Worm (Caenorhabditis elegans) whole organism, L3 larva: ENCODE results near the gene Y54G11A.4.
"Not testable (repeated sequence)": the region's sequence is repeated elsewhere in the genome, so short reads cannot be mapped to it uniquely, and the experiment has no call there.

Experiments used
- R02D3.7 ChIP-seq: fragments of 150-350 bp; optimal IDR thresholded peaks from 2 replicates; lab custom pipeline; 2014; ENCODE audit warnings: missing biosample characterization, missing genetic modification characterization
- ZK546.5 ChIP-seq: sonication (generic microtip); optimal IDR thresholded peaks from 2 replicates; lab custom pipeline; 2017; ENCODE audit warnings: missing biosample characterization, missing genetic modification characterization
- aly-2 ChIP-seq: fragments of 150-350 bp; optimal IDR thresholded peaks from 2 replicates; lab custom pipeline; 2014; ENCODE audit warnings: missing biosample characterization, missing genetic modification characterization
- ama-1 ChIP-seq: fragments of 150-350 bp; optimal IDR thresholded peaks from 2 replicates; lab custom pipeline; 2018
- ceh-28 ChIP-seq: fragments of 150-350 bp; optimal IDR thresholded peaks from 2 replicates; lab custom pipeline; 2014; ENCODE audit warnings: missing biosample characterization, missing genetic modification reagents, missing genetic modification characterization
- egl-27 ChIP-seq: sonication (generic microtip); optimal IDR thresholded peaks from 4 replicates; lab custom pipeline; 2017; ENCODE audit warnings: missing biosample characterization, missing genetic modification reagents, missing genetic modification characterization
- elt-3 ChIP-seq, 3 experiments: fragments of 150-350 bp in 1 of 3; sonication (generic microtip) in 2 of 3; optimal IDR thresholded peaks; 2 replicates in 2 of 3; 4 replicates in 1 of 3; lab custom pipeline; 2014 to 2017; ENCODE audit warnings: missing biosample characterization in 3 of 3, missing genetic modification characterization in 3 of 3
- fkh-2 ChIP-seq: fragments of 150-350 bp; optimal IDR thresholded peaks from 2 replicates; lab custom pipeline; 2014; ENCODE audit warnings: missing biosample characterization, missing genetic modification reagents, missing genetic modification characterization
- lin-15B ChIP-seq: fragments of 150-350 bp; optimal IDR thresholded peaks from 2 replicates; lab custom pipeline; 2014; ENCODE audit warnings: missing biosample characterization, missing genetic modification characterization
- lin-39 ChIP-seq: fragments of 150-350 bp; optimal IDR thresholded peaks from 2 replicates; lab custom pipeline; 2018; ENCODE audit warnings: missing biosample characterization, missing genetic modification reagents, missing genetic modification characterization
- mdl-1 ChIP-seq: fragments of 150-350 bp; optimal IDR thresholded peaks from 2 replicates; lab custom pipeline; 2014; ENCODE audit warnings: missing biosample characterization, missing genetic modification characterization
- mml-1 ChIP-seq: fragments of 150-350 bp; sonication (generic microtip); optimal IDR thresholded peaks from 3 replicates; lab custom pipeline; 2014; ENCODE audit warnings: missing biosample characterization, missing genetic modification characterization
- nhr-11 ChIP-seq: fragments of 150-350 bp; optimal IDR thresholded peaks from 2 replicates; lab custom pipeline; 2014; ENCODE audit warnings: missing biosample characterization, missing genetic modification characterization
- nhr-23 ChIP-seq: fragments of 150-350 bp; optimal IDR thresholded peaks from 2 replicates; lab custom pipeline; 2014; ENCODE audit warnings: missing biosample characterization, missing genetic modification reagents, missing genetic modification characterization
- nhr-237 ChIP-seq: fragments of 150-350 bp; optimal IDR thresholded peaks from 2 replicates; lab custom pipeline; 2014; ENCODE audit warnings: missing biosample characterization, missing genetic modification characterization
- nhr-25 ChIP-seq: sonication (generic microtip); optimal IDR thresholded peaks from 2 replicates; lab custom pipeline; 2017; ENCODE audit warnings: missing biosample characterization, missing genetic modification characterization
- nhr-28 ChIP-seq: fragments of 150-350 bp; optimal IDR thresholded peaks from 2 replicates; lab custom pipeline; 2014; ENCODE audit warnings: missing biosample characterization, missing genetic modification characterization
- nhr-67 ChIP-seq: fragments of 150-350 bp; optimal IDR thresholded peaks from 2 replicates; lab custom pipeline; 2014; ENCODE audit warnings: missing biosample characterization, missing genetic modification characterization
- nhr-77 ChIP-seq: fragments of 150-350 bp; optimal IDR thresholded peaks from 2 replicates; lab custom pipeline; 2014; ENCODE audit warnings: missing biosample characterization, missing genetic modification characterization
- pha-4 ChIP-seq: fragments of 150-350 bp; optimal IDR thresholded peaks from 2 replicates; lab custom pipeline; 2014; ENCODE audit warnings: missing biosample characterization, missing genetic modification reagents, missing genetic modification characterization
- pqm-1 ChIP-seq: fragments of 150-350 bp; optimal IDR thresholded peaks from 2 replicates; lab custom pipeline; 2017; ENCODE audit warnings: missing biosample characterization, missing genetic modification characterization, inconsistent platforms
- sea-2 ChIP-seq: fragments of 150-350 bp; sonication (generic microtip); optimal IDR thresholded peaks from 4 replicates; lab custom pipeline; 2014; ENCODE audit warnings: missing biosample characterization, missing genetic modification reagents, missing genetic modification characterization
- skn-1 ChIP-seq: fragments of 150-350 bp; optimal IDR thresholded peaks from 2 replicates; lab custom pipeline; 2014; ENCODE audit warnings: missing biosample characterization, missing genetic modification characterization
- snpc-4 ChIP-seq: fragments of 150-350 bp; optimal IDR thresholded peaks from 2 replicates; lab custom pipeline; 2014; ENCODE audit warnings: missing biosample characterization, missing genetic modification characterization
- tbx-2 ChIP-seq: sonication (generic microtip); optimal IDR thresholded peaks from 2 replicates; lab custom pipeline; 2016; ENCODE audit warnings: mild to moderate bottlenecking, missing genetic modification characterization, missing compliant biosample characterization
- unc-39 ChIP-seq: sonication (generic microtip); optimal IDR thresholded peaks from 4 replicates; lab custom pipeline; 2017; ENCODE audit warnings: missing biosample characterization, missing genetic modification characterization
- zag-1 ChIP-seq: fragments of 150-350 bp; optimal IDR thresholded peaks from 2 replicates; lab custom pipeline; 2014; ENCODE audit warnings: missing biosample characterization, missing genetic modification characterization
- ztf-4 ChIP-seq: fragments of 150-350 bp; optimal IDR thresholded peaks from 2 replicates; lab custom pipeline; 2014; ENCODE audit warnings: missing biosample characterization, missing genetic modification characterization

Gene Y54G11A.4

ce11 chrII:14319227-14319626 lies 26.6 kb downstream of the Y54G11A.4 start:
- no peak for TF ChIP-seq pqm-1
- TF ChIP-seq egl-27 (tag; lab: Kevin White, UChicago): no peak
- TF ChIP-seq zag-1: no peak
- TF ChIP-seq unc-39 (tag; lab: Kevin White, UChicago): no peak
- TF ChIP-seq R02D3.7 (tag; lab: Kevin White, UChicago): no peak
- TF ChIP-seq ceh-28 (tag; lab: Kevin White, UChicago): no peak
- TF ChIP-seq nhr-23 (tag; lab: Kevin White, UChicago): no peak
- no peak for TF ChIP-seq sea-2 (GFP tag; lab: Kevin White, UChicago)
- no peak for TF ChIP-seq nhr-237 (tag; lab: Kevin White, UChicago)
- TF ChIP-seq ama-1 (lab: Kevin White, UChicago): no peak
- TF ChIP-seq mdl-1 (tag; lab: Kevin White, UChicago): no peak
- no peak for TF ChIP-seq nhr-28 (tag; lab: Kevin White, UChicago)
- no peak for TF ChIP-seq pha-4 (tag; lab: Kevin White, UChicago)
- TF ChIP-seq nhr-77 (tag; lab: Kevin White, UChicago): no peak
- TF ChIP-seq tbx-2 (tag; lab: Kevin White, UChicago): no peak
- no peak for TF ChIP-seq nhr-11 (tag; lab: Kevin White, UChicago)
- TF ChIP-seq ZK546.5 (tag; lab: Kevin White, UChicago): no peak
- no peak for TF ChIP-seq aly-2
- TF ChIP-seq lin-39 (tag; lab: Kevin White, UChicago): no peak
- no peak for TF ChIP-seq lin-15B

ce11 chrII:14321225-14321624 lies 28.6 kb downstream of the Y54G11A.4 start:
- TF ChIP-seq nhr-25 (tag; lab: Kevin White, UChicago) (no peak), mml-1 (no peak), skn-1 (no peak), ztf-4 (no peak), aly-2 (no peak), nhr-67 (tag; lab: Kevin White, UChicago) (no peak), R02D3.7 (tag; lab: Kevin White, UChicago) (no peak), elt-3 (tag; optimal IDR thresholded peaks at IDR 0.05; lab: Kevin White, UChicago) (no peak), pqm-1 (no peak), zag-1 (no peak), fkh-2 (tag; lab: Kevin White, UChicago) (no peak)

ce11 chrII:14344166-14344565 lies 51.5 kb downstream of the Y54G11A.4 start, which contains the start of gene ddl-3:
Gene ddl-3 (minus strand): TSS chrII:14344454.
- not testable (repeated sequence) for TF ChIP-seq snpc-4, egl-27, pha-4 (tag; lab: Kevin White, UChicago)
